Fruit fly (Drosophila melanogaster): ENCODE data around the gene dmGlut.
A peak's percentile ranks its signal among the peaks of the same experiment; 100 is the strongest.

dm6 chr2L:12010100-12010876, 16.9 kb upstream of the dmGlut start:
- TF ChIP-seq CG8478 (optimal IDR thresholded peaks at IDR 0.05): no peak
- TF ChIP-seq CTCF (optimal IDR thresholded peaks at IDR 0.05): peak; percentile 12 to 31

Data from S2 (cell line).